Worm (Caenorhabditis elegans): ENCODE data around the gene ugt-18.
A peak's percentile ranks its signal among the peaks of the same experiment; 100 is the strongest.

Gene ugt-18

DNA sequence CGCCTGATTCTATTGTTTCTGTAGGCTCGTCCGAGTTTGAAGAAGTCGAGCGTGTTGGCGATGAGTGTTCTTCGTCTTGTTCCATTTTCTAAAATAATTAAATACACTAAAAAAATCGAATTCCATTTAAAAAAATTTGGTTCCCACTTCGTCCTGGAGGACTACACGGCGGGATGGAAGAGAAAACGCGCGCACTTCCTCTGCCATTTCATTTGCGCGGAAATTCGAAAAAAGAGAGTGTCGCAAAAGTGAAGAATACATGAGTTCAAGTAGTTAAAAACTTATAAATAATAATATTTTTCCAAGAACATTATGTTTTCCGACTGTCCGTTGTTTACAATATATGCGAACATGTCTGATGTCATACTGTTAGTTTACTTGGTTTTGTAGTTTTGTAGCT is 49.9 kb downstream of the ugt-18 start, which contains the start of gene T07F10.3 (continued):
- TF ChIP-seq nhr-12 (tag; optimal IDR thresholded peaks at IDR 0.05) = no peak
- TF ChIP-seq egl-5 (tag; optimal IDR thresholded peaks at IDR 0.05) = no peak
- TF ChIP-seq ama-1 (optimal IDR thresholded peaks at IDR 0.05) = no peak
- TF ChIP-seq nhr-28 (tag; optimal IDR thresholded peaks at IDR 0.05) = no peak
- peak; percentile 31 for TF ChIP-seq ceh-28 (tag; optimal IDR thresholded peaks at IDR 0.05)
- TF ChIP-seq mdl-1 (tag; optimal IDR thresholded peaks at IDR 0.05) = no peak
- no peak for TF ChIP-seq nhr-67 (tag; optimal IDR thresholded peaks at IDR 0.05)
- TF ChIP-seq pha-4 (tag; optimal IDR thresholded peaks at IDR 0.05) = peak; percentile 94
- no peak for TF ChIP-seq nhr-237 (tag; optimal IDR thresholded peaks at IDR 0.05)
- no peak for TF ChIP-seq ztf-4 (tag; optimal IDR thresholded peaks at IDR 0.05)
- TF ChIP-seq lin-39 (tag; optimal IDR thresholded peaks at IDR 0.05) = peak; percentile 18
- no peak for TF ChIP-seq elt-3 (tag; optimal IDR thresholded peaks at IDR 0.05)

- TF ChIP-seq pha-4 (tag; optimal IDR thresholded peaks at IDR 0.05) (peak; percentile 85), snpc-4 (tag; optimal IDR thresholded peaks at IDR 0.05) (no peak)
Observed at ce11 chrV:12870740-12871139, 50.7 kb downstream of the ugt-18 start.

ce11 chrV:12871753-12872152 is 51.7 kb downstream of the ugt-18 start, which contains the start of gene bus-19:
bus-19 (plus strand) TSS chrV:12872053.
- TF ChIP-seq lsy-12 (tag; optimal IDR thresholded peaks at IDR 0.05) (no peak), pha-4 (tag; optimal IDR thresholded peaks at IDR 0.05) (peak; percentile 41)
